Worm (Caenorhabditis elegans): Measurements from ENCODE around the gene F48G7.12.

- no peak for TF ChIP-seq ama-1 (optimal IDR thresholded peaks at IDR 0.05)
- TF ChIP-seq mec-3 (tag; optimal IDR thresholded peaks at IDR 0.05; ENCODE audit: borderline replicate concordance) = no peak
- TF ChIP-seq ceh-30 (tag; optimal IDR thresholded peaks at IDR 0.05) = no peak
- no peak for TF ChIP-seq T23F11.4 (GFP tag; optimal IDR thresholded peaks at IDR 0.05)
- TF ChIP-seq ceh-2 (tag; optimal IDR thresholded peaks at IDR 0.05) = no peak
- TF ChIP-seq nhr-11 (tag; optimal IDR thresholded peaks at IDR 0.05) = no peak
- no peak for TF ChIP-seq fax-1 (tag; optimal IDR thresholded peaks at IDR 0.05)
- TF ChIP-seq ceh-24 (tag; optimal IDR thresholded peaks at IDR 0.05) = no peak
- TF ChIP-seq elt-4 (tag; optimal IDR thresholded peaks at IDR 0.05) = no peak
- no peak for TF ChIP-seq ets-4 (tag; optimal IDR thresholded peaks at IDR 0.05)
- no peak for TF ChIP-seq pha-4 (tag; optimal IDR thresholded peaks at IDR 0.05)
- no peak for TF ChIP-seq lin-11 (tag; optimal IDR thresholded peaks at IDR 0.05)
- TF ChIP-seq ceh-48 (tag; optimal IDR thresholded peaks at IDR 0.05) = no peak
- no peak for TF ChIP-seq hlh-30 (tag; optimal IDR thresholded peaks at IDR 0.05; ENCODE audit: insufficient read depth)
Observed at ce11 chrV:617917-618316, 28.1 kb downstream of the F48G7.12 start.
